Fruit fly (Drosophila melanogaster): ENCODE data around the gene Coq3.

Coq3 gene

dm6 chr2L:21163311-21163842 is 5.0 kb upstream of the Coq3 start, which contains the start of gene Noc2 (continued):
- TF ChIP-seq tup (GFP tag; optimal IDR thresholded peaks at IDR 0.05): no peak
- TF ChIP-seq CG12659 (GFP tag; optimal IDR thresholded peaks at IDR 0.05): no peak
- peak; percentile 26 for TF ChIP-seq CG5245 (GFP tag; optimal IDR thresholded peaks at IDR 0.05)
- TF ChIP-seq zen2 (GFP tag; IDR thresholded peaks at IDR 0.05; ENCODE audit: partially characterized antibody): no peak
- no peak for TF ChIP-seq Bteb2 (GFP tag; optimal IDR thresholded peaks at IDR 0.05)
- no peak for TF ChIP-seq Atf3 (GFP tag; optimal IDR thresholded peaks at IDR 0.05)
- peak; percentile 2 for TF ChIP-seq twi (tag; optimal IDR thresholded peaks at IDR 0.05)
- 0 out of 2 replicates have a peak, but pooled peaks have one; percentile 39 for TF ChIP-seq CG11696 (GFP tag; IDR thresholded peaks at IDR 0.05)
- TF ChIP-seq CG2120 (GFP tag; optimal IDR thresholded peaks at IDR 0.05): peak; percentile 58
- TF ChIP-seq CG7271 (tag; optimal IDR thresholded peaks at IDR 0.05): no peak
- no peak for TF ChIP-seq CG2889 (GFP tag; IDR thresholded peaks at IDR 0.05)
- peak; percentile 34 for TF ChIP-seq CG15601 (tag; optimal IDR thresholded peaks at IDR 0.05)
- TF ChIP-seq Doc3 (GFP tag; IDR thresholded peaks at IDR 0.05; ENCODE audit: partially characterized antibody): no peak
- peak; percentile 96 for TF ChIP-seq dm (GFP tag; optimal IDR thresholded peaks at IDR 0.05)
- no peak for TF ChIP-seq Deaf1 (tag; optimal IDR thresholded peaks at IDR 0.05)
- peak; percentile 10 for TF ChIP-seq shn (GFP tag; optimal IDR thresholded peaks at IDR 0.05)
- TF ChIP-seq CG8388 (GFP tag; optimal IDR thresholded peaks at IDR 0.05): peak; percentile 21
- peak; percentile 21 for TF ChIP-seq CHES-1-like (GFP tag; optimal IDR thresholded peaks at IDR 0.05)
- peak; percentile 54 for TF ChIP-seq CG18599 (GFP tag; optimal IDR thresholded peaks at IDR 0.05)
- no peak for TF ChIP-seq gfzf (GFP tag; optimal IDR thresholded peaks at IDR 0.05)
- TF ChIP-seq CG13424 (tag; optimal IDR thresholded peaks at IDR 0.05): peak; percentile 64
- TF ChIP-seq CG2875 (GFP tag; optimal IDR thresholded peaks at IDR 0.05): no peak
- TF ChIP-seq sens-2 (GFP tag; IDR thresholded peaks at IDR 0.05): no peak
- no peak for TF ChIP-seq CG8478 (optimal IDR thresholded peaks at IDR 0.05)
- TF ChIP-seq cato (GFP tag; optimal IDR thresholded peaks at IDR 0.05; ENCODE audit: borderline replicate concordance): no peak
- no peak for TF ChIP-seq hbn (GFP tag; IDR thresholded peaks at IDR 0.05; ENCODE audit: partially characterized antibody)
- TF ChIP-seq B-H1 (GFP tag; IDR thresholded peaks at IDR 0.05): no peak
- TF ChIP-seq ewg (GFP tag; optimal IDR thresholded peaks at IDR 0.05): peak; percentile 21
- TF ChIP-seq Mad (GFP tag; optimal IDR thresholded peaks at IDR 0.05): peak; percentile 13
- 0 out of 3 replicates have a peak, but pooled peaks have one; percentile 2 for TF ChIP-seq CG34224 (GFP tag; IDR thresholded peaks at IDR 0.05; ENCODE audit: partially characterized antibody)
- TF ChIP-seq Blimp-1 (GFP tag; optimal IDR thresholded peaks at IDR 0.05): peak; percentile 32
- no peak for TF ChIP-seq wdn (GFP tag; IDR thresholded peaks at IDR 0.05)
- no peak for TF ChIP-seq inv (GFP tag; IDR thresholded peaks at IDR 0.05; ENCODE audit: partially characterized antibody)
- no peak for TF ChIP-seq Optix (GFP tag; IDR thresholded peaks at IDR 0.05)
- peak; percentile 35 for TF ChIP-seq CG15269 (tag; optimal IDR thresholded peaks at IDR 0.05)
- no peak for TF ChIP-seq Hey (tag; optimal IDR thresholded peaks at IDR 0.05)
- TF ChIP-seq CG11723 (GFP tag; optimal IDR thresholded peaks at IDR 0.05): no peak
- no peak for TF ChIP-seq CG15479 (GFP tag; optimal IDR thresholded peaks at IDR 0.05)
- TF ChIP-seq CG7372 (GFP tag; IDR thresholded peaks at IDR 0.05): peak; percentile 33; the same call in 1 of the 2 replicates
- TF ChIP-seq CG12744 (GFP tag; optimal IDR thresholded peaks at IDR 0.05): no peak
- TF ChIP-seq cwo (GFP tag; optimal IDR thresholded peaks at IDR 0.05): peak; percentile 46
- peak; percentile 49 for TF ChIP-seq CG9817 (tag; optimal IDR thresholded peaks at IDR 0.05)
- TF ChIP-seq Hr39 (optimal IDR thresholded peaks at IDR 0.05): no peak
- TF ChIP-seq sd (tag; optimal IDR thresholded peaks at IDR 0.05): no peak
- no peak for TF ChIP-seq CG16815 (GFP tag; optimal IDR thresholded peaks at IDR 0.05)
- TF ChIP-seq Elba2 (GFP tag; optimal IDR thresholded peaks at IDR 0.05): no peak
- no peak for TF ChIP-seq CG8290 (GFP tag; optimal IDR thresholded peaks at IDR 0.05)
- peak in 1 of 2 experiments; percentile 46 for TF ChIP-seq CG8290 (tag; optimal IDR thresholded peaks at IDR 0.05)
- TF ChIP-seq CG17385 (GFP tag; optimal IDR thresholded peaks at IDR 0.05): peak; percentile 25
- TF ChIP-seq CG2202 (tag; optimal IDR thresholded peaks at IDR 0.05): no peak

All from whole organism, embryonic.